Fruit fly (Drosophila melanogaster): ENCODE data around the gene Osi24.

Osi24 gene

DNA sequence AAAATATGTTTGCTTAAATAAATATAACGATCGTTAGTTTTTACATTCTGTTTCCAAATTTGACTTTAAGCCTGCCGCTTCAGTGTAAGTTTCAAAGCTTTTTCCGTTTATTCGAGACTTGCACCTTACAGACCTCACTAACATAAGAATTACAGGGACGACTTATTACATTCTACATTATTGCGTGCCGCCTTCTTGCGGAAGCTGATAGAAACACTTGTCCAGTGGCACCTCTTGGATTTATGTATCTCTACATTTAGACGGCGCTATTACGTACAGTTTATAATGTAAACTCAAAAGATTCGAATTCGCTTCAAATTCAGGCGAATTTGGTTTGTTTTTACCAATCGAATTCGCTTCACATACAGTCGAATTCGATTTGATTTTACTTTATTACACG is 27.9 kb upstream of the Osi24 start:
- TF ChIP-seq CG33017 (tag; optimal IDR thresholded peaks at IDR 0.05) (no peak), Mnt (GFP tag; optimal IDR thresholded peaks at IDR 0.05) (no peak), toe (GFP tag; optimal IDR thresholded peaks at IDR 0.05) (no peak), bab1 (GFP tag; optimal IDR thresholded peaks at IDR 0.05) (no peak)

DNA sequence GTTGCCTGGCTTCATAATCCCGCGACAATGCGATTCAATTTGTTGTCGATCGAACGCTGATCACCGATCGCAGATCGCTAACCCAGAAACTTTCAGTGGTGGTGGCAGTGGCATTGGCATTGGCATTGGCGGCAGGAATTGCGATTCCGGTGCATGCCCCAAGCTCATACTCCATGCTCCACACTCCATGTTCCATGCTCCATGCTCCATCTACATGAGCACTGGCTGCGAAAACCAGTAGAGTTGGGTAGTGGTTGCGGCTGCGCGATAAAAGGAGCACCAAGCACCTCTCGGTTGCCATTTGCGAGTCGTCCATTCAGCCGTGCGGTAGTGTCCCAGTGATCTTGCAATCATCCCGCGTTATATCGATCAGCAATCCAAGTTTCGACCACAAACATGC is 25.4 kb upstream of the Osi24 start, which contains the start of gene Osi1:
Osi1 (plus strand) TSS at position 301 of the 400 bp plus-strand sequence.
- no peak for TF ChIP-seq CG33017 (tag; optimal IDR thresholded peaks at IDR 0.05)

DNA sequence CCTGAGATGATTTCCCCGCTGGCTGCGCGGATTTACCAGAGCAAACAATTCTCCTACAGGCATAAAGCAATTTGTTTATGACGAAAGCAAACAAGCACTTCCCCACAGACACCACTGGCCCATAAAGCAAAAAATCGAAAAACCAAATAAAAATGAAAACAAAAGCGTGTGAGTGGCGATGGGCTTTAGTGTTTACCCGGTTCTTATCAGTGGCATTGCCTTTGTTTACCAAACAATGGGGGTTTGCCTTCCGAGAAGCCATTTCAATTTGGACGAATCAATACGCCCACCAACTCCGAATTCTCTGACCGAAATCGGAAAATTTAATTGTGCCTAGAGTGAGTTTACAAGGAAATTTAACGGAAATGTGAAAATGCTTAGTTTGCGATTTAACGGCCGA is 16.1 kb upstream of the Osi24 start:
- no peak for TF ChIP-seq tj (GFP tag; optimal IDR thresholded peaks at IDR 0.05)

DNA sequence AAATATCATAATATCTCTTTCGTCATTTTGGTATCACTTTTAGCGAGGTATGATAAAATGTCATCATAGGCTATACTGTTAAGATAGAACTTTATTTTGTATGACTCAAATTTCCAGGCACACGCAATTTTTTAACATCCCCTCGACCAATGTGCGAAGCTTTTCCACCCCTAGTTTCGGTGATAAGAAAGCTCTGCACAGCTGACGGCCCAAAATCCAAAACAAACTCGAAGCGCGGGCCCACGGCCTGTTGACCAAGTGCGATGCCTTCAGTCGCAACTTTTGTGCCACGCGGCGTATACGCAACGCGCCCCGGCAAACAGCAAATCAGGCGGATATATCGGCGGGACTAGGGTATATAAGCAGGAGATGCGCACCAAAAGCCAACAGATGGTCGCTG is 11.6 kb upstream of the Osi24 start, which contains the start of gene NPFR:
NPFR (plus strand) TSS at position 301 of the 400 bp plus-strand sequence.
- TF ChIP-seq CG7101 (tag; optimal IDR thresholded peaks at IDR 0.05) (no peak), Mnt (GFP tag; optimal IDR thresholded peaks at IDR 0.05) (no peak), CG12768 (GFP tag; optimal IDR thresholded peaks at IDR 0.05) (no peak), toe (GFP tag; optimal IDR thresholded peaks at IDR 0.05) (no peak), Crg-1 (GFP tag; optimal IDR thresholded peaks at IDR 0.05) (no peak), CG14711 (tag; optimal IDR thresholded peaks at IDR 0.05) (no peak), cnc (optimal IDR thresholded peaks at IDR 0.05) (no peak), CG1620 (GFP tag; optimal IDR thresholded peaks at IDR 0.05) (no peak), bab1 (GFP tag; optimal IDR thresholded peaks at IDR 0.05) (no peak), CG7045 (GFP tag; optimal IDR thresholded peaks at IDR 0.05) (no peak), cic (GFP tag; optimal IDR thresholded peaks at IDR 0.05) (no peak), Hr96 (GFP tag; optimal IDR thresholded peaks at IDR 0.05) (no peak)

DNA sequence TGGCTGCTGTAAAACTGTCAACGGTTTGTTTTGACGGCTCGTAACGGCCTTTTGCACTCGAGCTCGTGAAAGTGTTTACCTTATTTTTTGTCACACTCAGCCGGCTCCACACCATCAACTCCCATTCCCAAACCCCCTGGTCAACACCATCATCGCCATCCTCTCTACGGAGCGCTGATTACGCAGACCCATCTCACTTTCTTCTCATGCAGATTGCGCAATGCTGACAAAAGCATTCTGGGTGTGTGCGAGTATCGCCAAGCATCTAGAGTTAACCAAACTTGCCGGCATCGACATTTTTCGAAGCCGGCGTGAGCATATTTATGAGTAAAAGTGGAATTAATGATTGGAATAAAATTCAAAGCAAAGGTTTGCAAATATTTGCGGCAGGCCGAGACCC is 2.2 kb upstream of the Osi24 start:
- TF ChIP-seq Crg-1 (GFP tag; optimal IDR thresholded peaks at IDR 0.05) (no peak), CG33017 (tag; optimal IDR thresholded peaks at IDR 0.05) (no peak), CG7101 (tag; optimal IDR thresholded peaks at IDR 0.05) (no peak), toe (GFP tag; optimal IDR thresholded peaks at IDR 0.05) (no peak), Mnt (GFP tag; optimal IDR thresholded peaks at IDR 0.05) (no peak), CG12768 (GFP tag; optimal IDR thresholded peaks at IDR 0.05) (no peak), CG5204 (GFP tag; optimal IDR thresholded peaks at IDR 0.05) (no peak), pad (GFP tag; optimal IDR thresholded peaks at IDR 0.05) (no peak), tj (GFP tag; optimal IDR thresholded peaks at IDR 0.05) (no peak), Clk (GFP tag; optimal IDR thresholded peaks at IDR 0.05) (no peak), CG7045 (GFP tag; optimal IDR thresholded peaks at IDR 0.05) (no peak), cic (GFP tag; optimal IDR thresholded peaks at IDR 0.05) (no peak), cnc (optimal IDR thresholded peaks at IDR 0.05) (no peak)

DNA sequence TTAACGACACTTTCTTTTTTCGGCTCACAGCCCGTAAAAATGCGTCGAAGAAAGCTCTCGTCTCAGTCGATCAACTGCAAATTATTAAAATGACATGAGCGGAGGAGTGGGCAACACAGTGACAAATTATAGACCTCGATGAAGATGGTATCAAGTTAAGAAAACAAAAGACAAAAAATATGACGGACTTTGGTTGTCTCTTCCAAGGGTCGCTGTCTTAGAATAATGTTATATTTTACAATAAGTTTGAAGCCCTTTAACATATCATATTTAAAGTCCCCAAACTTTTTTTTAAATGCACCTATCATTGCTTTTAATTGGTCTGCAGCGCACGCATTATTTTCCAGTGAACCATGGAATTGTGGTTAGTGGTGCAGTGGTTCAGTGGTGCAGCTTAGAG is 1.1 kb downstream of the Osi24 start:
- TF ChIP-seq toe (GFP tag; optimal IDR thresholded peaks at IDR 0.05) (no peak), CG7101 (tag; optimal IDR thresholded peaks at IDR 0.05) (no peak), tj (GFP tag; optimal IDR thresholded peaks at IDR 0.05) (no peak), cnc (optimal IDR thresholded peaks at IDR 0.05) (no peak), Crg-1 (GFP tag; optimal IDR thresholded peaks at IDR 0.05) (no peak), CG12768 (GFP tag; optimal IDR thresholded peaks at IDR 0.05) (no peak), CG33017 (tag; optimal IDR thresholded peaks at IDR 0.05) (no peak), Clk (GFP tag; optimal IDR thresholded peaks at IDR 0.05) (no peak), CG7045 (GFP tag; optimal IDR thresholded peaks at IDR 0.05) (no peak), kay (GFP tag; ENCODE audit: borderline replicate concordance) (no peak), ovo (GFP tag; optimal IDR thresholded peaks at IDR 0.05) (no peak), pad (GFP tag; optimal IDR thresholded peaks at IDR 0.05) (no peak), Mnt (GFP tag; optimal IDR thresholded peaks at IDR 0.05) (no peak), CG1620 (GFP tag; optimal IDR thresholded peaks at IDR 0.05) (no peak)

DNA sequence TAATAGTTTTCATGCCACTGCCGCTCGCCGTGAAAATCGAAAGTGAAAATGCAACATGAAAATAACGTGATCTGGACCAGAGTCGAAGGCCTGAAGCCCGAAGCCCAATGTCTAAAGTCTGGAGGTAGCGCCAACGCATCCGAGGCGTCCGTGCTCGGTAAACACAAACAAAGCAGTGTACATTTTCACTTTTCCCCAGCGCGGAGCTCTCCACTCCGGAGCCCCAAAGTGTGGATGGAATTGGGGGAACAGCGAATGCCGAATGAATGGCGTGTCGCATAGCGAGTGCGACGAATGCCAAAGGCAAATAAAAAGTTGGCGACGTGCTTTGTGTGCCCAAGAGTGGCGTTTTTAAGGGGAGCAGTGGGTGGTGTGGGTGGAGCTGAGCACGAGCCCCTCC is 4.4 kb downstream of the Osi24 start:
- no peak for TF ChIP-seq CG5204 (GFP tag; optimal IDR thresholded peaks at IDR 0.05)

DNA sequence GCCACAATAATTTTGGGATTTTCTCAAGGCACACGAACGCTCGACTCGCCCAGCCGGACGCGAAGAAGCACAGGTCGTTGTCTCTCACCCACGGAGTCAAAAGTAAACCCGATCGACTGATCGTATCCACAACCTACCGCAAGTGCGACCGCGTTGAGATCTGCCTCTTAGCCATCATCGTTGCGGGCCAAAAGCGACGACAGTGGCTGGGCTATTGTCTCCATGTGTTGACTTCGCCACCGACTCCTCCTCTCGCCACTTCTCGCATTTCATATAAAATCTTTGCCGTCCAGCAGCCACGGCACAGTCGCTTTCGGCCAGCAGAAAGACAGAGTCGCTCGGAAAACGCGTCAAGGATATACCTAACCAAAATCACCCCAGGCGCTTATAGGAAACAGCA is 10.5 kb downstream of the Osi24 start, which contains the start of gene Osi2:
Osi2 (plus strand) TSS at position 301 of the 400 bp plus-strand sequence.
- TF ChIP-seq cnc (optimal IDR thresholded peaks at IDR 0.05) (no peak), CG33017 (tag; optimal IDR thresholded peaks at IDR 0.05) (no peak), pad (GFP tag; optimal IDR thresholded peaks at IDR 0.05) (no peak), cic (GFP tag; optimal IDR thresholded peaks at IDR 0.05) (no peak), CG5204 (GFP tag; optimal IDR thresholded peaks at IDR 0.05) (no peak)

All from whole organism, adult.